Fruit fly (Drosophila melanogaster) whole organism, embryonic: ENCODE measurements around the gene CG17839.

Experiments
- Abd-B ChIP-seq: fragments of 200-800 bp; sonication (Bioruptor generic); optimal IDR thresholded peaks from 2 replicates; lab custom pipeline; 2018; ENCODE audit warnings: missing biosample characterization, mild to moderate bottlenecking, missing genetic modification characterization, moderate library complexity
- Atf-2 ChIP-seq: fragments of 200-800 bp; sonication (Bioruptor generic); optimal IDR thresholded peaks from 2 replicates; lab custom pipeline; 2016; ENCODE audit warnings: missing biosample characterization, missing genetic modification characterization
- CG10979 ChIP-seq: fragments of 200-800 bp; sonication (Bioruptor generic); optimal IDR thresholded peaks from 2 replicates; lab custom pipeline; 2018; ENCODE audit warnings: missing biosample characterization, mild to moderate bottlenecking, missing genetic modification characterization, moderate library complexity
- CG11085 ChIP-seq: fragments of 200-800 bp; sonication (Bioruptor generic); IDR thresholded peaks from 2 replicates; pipeline ENCODE4 v1.3.6; 2022; ENCODE audit warnings: missing biosample characterization, missing genetic modification characterization
- CG13624 ChIP-seq: fragments of 200-800 bp; sonication (Bioruptor generic); optimal IDR thresholded peaks from 2 replicates; lab custom pipeline; 2016; ENCODE audit warnings: missing biosample characterization, missing genetic modification characterization
- CG15269 ChIP-seq: fragments of 200-800 bp; sonication (Bioruptor generic); optimal IDR thresholded peaks from 2 replicates; lab custom pipeline; 2018; ENCODE audit warnings: missing biosample characterization, mild to moderate bottlenecking, missing genetic modification characterization, moderate library complexity
- CG1647 ChIP-seq: fragments of 200-800 bp; sonication (Bioruptor generic); optimal IDR thresholded peaks from 3 replicates; lab custom pipeline; 2016; ENCODE audit warnings: missing biosample characterization, missing genetic modification characterization
- CG17361 ChIP-seq: fragments of 200-800 bp; sonication (Bioruptor generic); IDR thresholded peaks from 3 replicates; pipeline ENCODE4 v1.3.6; 2022; ENCODE audit warnings: missing biosample characterization, missing genetic modification characterization
- CG17829 ChIP-seq: fragments of 200-800 bp; optimal IDR thresholded peaks from 2 replicates; lab custom pipeline; 2019; ENCODE audit warnings: missing biosample characterization, mild to moderate bottlenecking, missing genetic modification characterization, moderate library complexity
- CG31224 ChIP-seq: fragments of 200-800 bp; sonication (Bioruptor generic); IDR thresholded peaks from 2 replicates; pipeline ENCODE4 v1.3.6; 2022; ENCODE audit warnings: missing biosample characterization, missing genetic modification characterization
- CG3838 ChIP-seq: fragments of 200-800 bp; sonication (Bioruptor generic); optimal IDR thresholded peaks from 3 replicates; lab custom pipeline; 2016; ENCODE audit warnings: missing biosample characterization, missing genetic modification characterization
- CG5180 ChIP-seq: fragments of 200-800 bp; sonication (Bioruptor generic); optimal IDR thresholded peaks from 3 replicates; lab custom pipeline; 2017; ENCODE audit warnings: missing biosample characterization, missing genetic modification characterization, mild to moderate bottlenecking, moderate library complexity, missing genetic modification reagents
- CG7928 ChIP-seq: fragments of 200-800 bp; sonication (Bioruptor generic); optimal IDR thresholded peaks from 2 replicates; lab custom pipeline; 2017; ENCODE audit warnings: missing biosample characterization, mild to moderate bottlenecking, missing genetic modification characterization
- CG8089 ChIP-seq: fragments of 200-800 bp; sonication (Bioruptor generic); optimal IDR thresholded peaks from 3 replicates; lab custom pipeline; 2016; ENCODE audit warnings: missing biosample characterization, missing genetic modification characterization
- CG9817 ChIP-seq: fragments of 200-800 bp; sonication (Bioruptor generic); optimal IDR thresholded peaks from 2 replicates; lab custom pipeline; 2018; ENCODE audit warnings: missing biosample characterization, mild to moderate bottlenecking, missing genetic modification characterization, moderate library complexity
- CG9932 ChIP-seq: fragments of 200-800 bp; sonication (Bioruptor generic); IDR thresholded peaks from 2 replicates; pipeline ENCODE4 v1.3.6; 2022; ENCODE audit warnings: missing biosample characterization, missing genetic modification characterization
- CHES-1-like ChIP-seq: fragments of 200-800 bp; sonication (Bioruptor generic); optimal IDR thresholded peaks from 2 replicates; lab custom pipeline; 2016; ENCODE audit warnings: missing biosample characterization, missing genetic modification characterization
- Dbx ChIP-seq: fragments of 200-800 bp; sonication (Bioruptor generic); IDR thresholded peaks from 3 replicates; pipeline ENCODE4 v1.3.6; 2022; ENCODE audit warnings: missing biosample characterization, missing genetic modification characterization
- HLH54F ChIP-seq: fragments of 200-800 bp; sonication (Bioruptor generic); optimal IDR thresholded peaks from 3 replicates; lab custom pipeline; 2016; ENCODE audit warnings: missing biosample characterization, missing genetic modification characterization
- HmgD ChIP-seq: fragments of 200-800 bp; sonication (Bioruptor generic); optimal IDR thresholded peaks from 3 replicates; lab custom pipeline; 2016; ENCODE audit warnings: missing biosample characterization, missing genetic modification characterization
- Lhr ChIP-seq: fragments of 200-800 bp; sonication (Bioruptor generic); optimal IDR thresholded peaks from 3 replicates; lab custom pipeline; 2017; ENCODE audit warnings: mild to moderate bottlenecking, missing biosample characterization, missing genetic modification reagents, missing genetic modification characterization
- Lim3 ChIP-seq: fragments of 200-800 bp; sonication (Bioruptor generic); IDR thresholded peaks from 2 replicates; pipeline ENCODE4 v1.3.6; 2022; ENCODE audit warnings: missing biosample characterization, missing genetic modification characterization
- Myb ChIP-seq: fragments of 200-800 bp; sonication (Bioruptor generic); optimal IDR thresholded peaks from 2 replicates; lab custom pipeline; 2016; ENCODE audit warnings: missing biosample characterization, missing genetic modification characterization
- NC2α ChIP-seq: fragments of 200-800 bp; sonication (Bioruptor generic); optimal IDR thresholded peaks from 2 replicates; lab custom pipeline; 2016; ENCODE audit warnings: missing biosample characterization, missing genetic modification characterization
- NK7.1 ChIP-seq: fragments of 200-800 bp; sonication (Bioruptor generic); optimal IDR thresholded peaks from 3 replicates; lab custom pipeline; 2016; ENCODE audit warnings: missing biosample characterization, missing genetic modification characterization
- Nf-YC ChIP-seq: fragments of 200-800 bp; optimal IDR thresholded peaks from 3 replicates; lab custom pipeline; 2019; ENCODE audit warnings: missing biosample characterization, mild to moderate bottlenecking, missing genetic modification characterization, moderate library complexity
- Stat92E ChIP-seq, 3 experiments: fragments of >200 bp in 2 of 3; fragments of 200-800 bp in 1 of 3; sonication (Bioruptor generic) in 1 of 3; optimal IDR thresholded peaks; 2 replicates each; lab custom pipeline; 2017 to 2019; ENCODE audit warnings: missing biosample characterization in 3 of 3, missing genetic modification characterization in 3 of 3, mild to moderate bottlenecking in 1 of 3, moderate library complexity in 1 of 3
- Trl ChIP-seq, 3 experiments: fragments of >200 bp in 2 of 3; fragments of 200-800 bp in 1 of 3; sonication (Bioruptor generic) in 1 of 3; optimal IDR thresholded peaks; 2 replicates in 1 of 3; 3 replicates in 2 of 3; lab custom pipeline; 2016 to 2017; ENCODE audit warnings: missing biosample characterization in 1 of 3, missing genetic modification characterization in 1 of 3
- amos ChIP-seq: fragments of 200-800 bp; sonication (Bioruptor generic); IDR thresholded peaks from 2 replicates; pipeline ENCODE4 v1.3.6; 2022; ENCODE audit warnings: missing biosample characterization, missing genetic modification characterization; ENCODE audit not compliant: partially characterized antibody
- crc ChIP-seq: fragments of 200-800 bp; sonication (Bioruptor generic); optimal IDR thresholded peaks from 2 replicates; lab custom pipeline; 2016; ENCODE audit warnings: missing biosample characterization, missing genetic modification characterization
- dimm ChIP-seq: fragments of 200-800 bp; sonication (Bioruptor generic); IDR thresholded peaks from 2 replicates; pipeline ENCODE4 v1.3.6; 2022; ENCODE audit warnings: missing biosample characterization, missing genetic modification characterization
- dmrt11E ChIP-seq: fragments of 200-800 bp; sonication (Bioruptor generic); optimal IDR thresholded peaks from 3 replicates; lab custom pipeline; 2018; ENCODE audit warnings: missing biosample characterization, mild to moderate bottlenecking, missing genetic modification characterization, moderate library complexity
- dpn ChIP-seq, 2 experiments: fragments of 200-800 bp; sonication (Bioruptor generic); optimal IDR thresholded peaks; 3 replicates each; lab custom pipeline; 2016; ENCODE audit warnings: missing biosample characterization in 2 of 2, missing genetic modification characterization in 2 of 2
- emc ChIP-seq: fragments of 200-800 bp; sonication (Bioruptor generic); optimal IDR thresholded peaks from 2 replicates; lab custom pipeline; 2016; ENCODE audit warnings: missing biosample characterization, missing genetic modification characterization
- ems ChIP-seq: fragments of 200-800 bp; sonication (Bioruptor generic); optimal IDR thresholded peaks from 3 replicates; lab custom pipeline; 2016; ENCODE audit warnings: missing biosample characterization, missing genetic modification characterization
- fd102C ChIP-seq: fragments of 200-800 bp; sonication (Bioruptor generic); optimal IDR thresholded peaks from 2 replicates; lab custom pipeline; 2018; ENCODE audit warnings: missing biosample characterization, mild to moderate bottlenecking, missing genetic modification characterization, moderate library complexity
- gcm ChIP-seq: fragments of 200-800 bp; sonication (Bioruptor generic); optimal IDR thresholded peaks from 2 replicates; lab custom pipeline; 2019; ENCODE audit warnings: missing biosample characterization, mild to moderate bottlenecking, missing genetic modification characterization, moderate library complexity
- hth ChIP-seq: fragments of >200 bp; optimal IDR thresholded peaks from 2 replicates; lab custom pipeline; 2017; ENCODE audit warnings: inconsistent platforms
- knrl ChIP-seq: fragments of 200-800 bp; sonication (Bioruptor generic); IDR thresholded peaks from 3 replicates; pipeline ENCODE4 v1.3.6; 2022; ENCODE audit warnings: missing biosample characterization, missing genetic modification characterization; ENCODE audit not compliant: partially characterized antibody
- mam ChIP-seq: fragments of 200-800 bp; sonication (Bioruptor generic); optimal IDR thresholded peaks from 3 replicates; lab custom pipeline; 2016; ENCODE audit warnings: missing biosample characterization, missing genetic modification characterization
- mld ChIP-seq: fragments of 200-800 bp; sonication (Bioruptor generic); IDR thresholded peaks from 3 replicates; pipeline ENCODE4 v1.3.6; 2022; ENCODE audit warnings: missing biosample characterization, missing genetic modification characterization; ENCODE audit not compliant: partially characterized antibody
- pros ChIP-seq: fragments of 200-800 bp; sonication (Bioruptor generic); optimal IDR thresholded peaks from 3 replicates; lab custom pipeline; 2019; ENCODE audit warnings: missing biosample characterization, mild to moderate bottlenecking, missing genetic modification characterization, moderate library complexity
- salm ChIP-seq: fragments of 200-800 bp; sonication (Bioruptor generic); optimal IDR thresholded peaks from 2 replicates; lab custom pipeline; 2018; ENCODE audit warnings: missing biosample characterization, mild to moderate bottlenecking, missing genetic modification characterization
- schlank ChIP-seq: fragments of 200-800 bp; sonication (Bioruptor generic); optimal IDR thresholded peaks from 2 replicates; lab custom pipeline; 2018; ENCODE audit warnings: missing biosample characterization, mild to moderate bottlenecking, missing genetic modification characterization
- sens ChIP-seq: fragments of 200-800 bp; sonication (Bioruptor generic); peaks from one replicate; lab custom pipeline; 2016; ENCODE audit warnings: missing biosample characterization, missing genetic modification characterization
- sima ChIP-seq: fragments of 200-800 bp; sonication (Bioruptor generic); optimal IDR thresholded peaks from 2 replicates; lab custom pipeline; 2016; ENCODE audit warnings: missing biosample characterization, missing genetic modification characterization
- ttk ChIP-seq: fragments of 200-800 bp; sonication (Bioruptor generic); IDR thresholded peaks from 2 replicates; pipeline ENCODE4 v2.1.2; 2022; ENCODE audit warnings: missing biosample characterization, missing genetic modification characterization
- usp ChIP-seq: fragments of >200 bp; optimal IDR thresholded peaks from 2 replicates; lab custom pipeline; 2017; ENCODE audit warnings: missing biosample characterization, missing genetic modification characterization
- zen ChIP-seq: fragments of 200-800 bp; sonication (Bioruptor generic); optimal IDR thresholded peaks from 3 replicates; lab custom pipeline; 2018; ENCODE audit warnings: missing biosample characterization, mild to moderate bottlenecking, missing genetic modification characterization, moderate library complexity

CG17839 gene

DNA sequence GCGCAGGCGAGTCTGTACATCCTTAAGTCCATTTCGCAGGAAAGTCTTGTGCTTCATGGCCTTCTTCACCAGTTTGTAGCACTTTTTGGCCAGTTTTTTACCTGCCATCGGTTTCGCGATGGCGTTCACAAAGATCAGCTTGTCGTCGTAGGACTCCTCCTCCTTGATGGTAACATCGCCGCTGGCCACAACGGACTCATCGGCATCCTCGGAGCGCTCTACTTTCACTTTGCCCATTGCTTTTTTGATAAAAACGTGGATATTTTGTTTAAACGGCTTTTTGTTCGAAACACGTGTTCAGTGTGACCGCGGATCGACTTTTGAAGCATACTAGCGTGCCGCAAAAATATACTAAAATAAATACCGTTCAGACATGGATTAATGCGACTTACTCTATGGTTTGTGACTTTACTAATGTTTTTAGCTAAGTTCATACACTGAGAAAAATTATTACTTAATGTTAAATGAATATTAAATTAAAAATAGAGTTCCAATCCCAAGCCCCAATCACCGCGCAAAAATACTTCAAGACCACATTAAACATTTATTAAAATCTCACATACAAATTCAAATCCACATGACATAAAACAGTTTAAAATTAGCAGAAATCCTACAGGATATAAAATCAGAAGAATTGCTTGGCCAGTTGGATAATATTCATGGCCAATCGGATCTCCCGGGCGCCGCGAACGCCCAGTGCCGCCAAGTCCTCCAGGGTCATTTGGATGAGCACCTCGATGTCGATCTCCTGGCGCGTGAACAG is 2.9 kb upstream of the CG17839 start, which contains the start of gene NHP2 (continued):
- TF ChIP-seq NC2α (GFP tag; lab: Kevin White, UChicago) (peak; percentile 36), CG10979 (peak; percentile 83), salm (tag; lab: Kevin White, UChicago) (peak; percentile 70), crc (no peak), pros (GFP tag; lab: Kevin White, UChicago) (no peak), CG15269 (no peak), dpn (GFP tag; optimal IDR thresholded peaks at IDR 0.05; lab: Kevin White, UChicago) (peak; percentile 57 to 82), CG9932 (GFP tag; lab: Robert Waterston, UW) (peak; percentile 84), hth (lab: Kevin White, UChicago) (no peak), amos (GFP tag; lab: Robert Waterston, UW) (peak; percentile 17; the same call in 1 of the 2 replicates), Abd-B (GFP tag; lab: Kevin White, UChicago) (no peak), dimm (GFP tag; lab: Robert Waterston, UW) (no peak; the same call in 1 of the 2 replicates), Myb (peak; percentile 73), CG13624 (GFP tag; lab: Kevin White, UChicago) (peak; percentile 49), schlank (tag; lab: Kevin White, UChicago) (peak; percentile 9), ems (GFP tag; lab: Kevin White, UChicago) (peak; percentile 58), ttk (GFP tag; lab: Robert Waterston, UW) (peak; percentile 74), CG1647 (GFP tag; lab: Kevin White, UChicago) (peak; percentile 48), NK7.1 (GFP tag; lab: Kevin White, UChicago) (peak; percentile 27), usp (GFP tag; lab: Kevin White, UChicago) (no peak), CG31224 (GFP tag; lab: Robert Waterston, UW) (peak; percentile 81), sens (GFP tag; lab: Kevin White, UChicago) (peak; percentile 89), Stat92E (GFP tag; optimal IDR thresholded peaks at IDR 0.05; lab: Kevin White, UChicago) (peak in 1 of 3 experiments; percentile 24), CG9817 (tag; lab: Kevin White, UChicago) (peak; percentile 80), zen (tag; lab: Kevin White, UChicago) (peak; percentile 85), CG7928 (GFP tag; lab: Kevin White, UChicago) (peak; percentile 49), gcm (GFP tag; lab: Kevin White, UChicago) (peak; percentile 86), CHES-1-like (peak; percentile 21), fd102C (GFP tag; lab: Kevin White, UChicago) (no peak), CG11085 (GFP tag; lab: Robert Waterston, UW) (peak; percentile 68; the same call in 1 of the 2 replicates), CG17361 (GFP tag; lab: Robert Waterston, UW) (peak; percentile 80), Atf-2 (GFP tag; lab: Kevin White, UChicago) (peak; percentile 60), HmgD (no peak), Nf-YC (no peak), HLH54F (GFP tag; lab: Kevin White, UChicago) (peak; percentile 54), sima (GFP tag; lab: Kevin White, UChicago) (no peak), knrl (GFP tag; lab: Robert Waterston, UW) (peak; percentile 35; the same call in 1 of the 3 replicates), Lhr (GFP tag; lab: Kevin White, UChicago) (peak; percentile 89), Lim3 (GFP tag; lab: Robert Waterston, UW) (peak; percentile 57; the same call in 1 of the 2 replicates), CG3838 (GFP tag; lab: Kevin White, UChicago) (peak; percentile 64), emc (no peak), mam (peak; percentile 65), CG8089 (GFP tag; lab: Kevin White, UChicago) (peak; percentile 34), CG17829 (peak; percentile 86), mld (GFP tag; lab: Robert Waterston, UW) (no peak), Trl (optimal IDR thresholded peaks at IDR 0.05; lab: Kevin White, UChicago) (no peak), Trl (GFP tag; optimal IDR thresholded peaks at IDR 0.05; lab: Kevin White, UChicago) (peak; percentile 22), CG5180 (GFP tag; lab: Kevin White, UChicago) (no peak), Dbx (GFP tag; lab: Robert Waterston, UW) (peak; percentile 87), dmrt11E (tag; lab: Kevin White, UChicago) (peak; percentile 80)
